Fruit fly (Drosophila melanogaster) whole organism, larva: Measurements from ENCODE around the gene CG9609.

ENCODE experiments used
- noc ChIP-seq: fragments of 200-800 bp; sonication (Bioruptor generic); optimal IDR thresholded peaks from 3 replicates; lab custom pipeline; 2019; ENCODE audit warnings: missing biosample characterization, mild to moderate bottlenecking, missing genetic modification characterization, moderate library complexity

The CG9609 gene

DNA sequence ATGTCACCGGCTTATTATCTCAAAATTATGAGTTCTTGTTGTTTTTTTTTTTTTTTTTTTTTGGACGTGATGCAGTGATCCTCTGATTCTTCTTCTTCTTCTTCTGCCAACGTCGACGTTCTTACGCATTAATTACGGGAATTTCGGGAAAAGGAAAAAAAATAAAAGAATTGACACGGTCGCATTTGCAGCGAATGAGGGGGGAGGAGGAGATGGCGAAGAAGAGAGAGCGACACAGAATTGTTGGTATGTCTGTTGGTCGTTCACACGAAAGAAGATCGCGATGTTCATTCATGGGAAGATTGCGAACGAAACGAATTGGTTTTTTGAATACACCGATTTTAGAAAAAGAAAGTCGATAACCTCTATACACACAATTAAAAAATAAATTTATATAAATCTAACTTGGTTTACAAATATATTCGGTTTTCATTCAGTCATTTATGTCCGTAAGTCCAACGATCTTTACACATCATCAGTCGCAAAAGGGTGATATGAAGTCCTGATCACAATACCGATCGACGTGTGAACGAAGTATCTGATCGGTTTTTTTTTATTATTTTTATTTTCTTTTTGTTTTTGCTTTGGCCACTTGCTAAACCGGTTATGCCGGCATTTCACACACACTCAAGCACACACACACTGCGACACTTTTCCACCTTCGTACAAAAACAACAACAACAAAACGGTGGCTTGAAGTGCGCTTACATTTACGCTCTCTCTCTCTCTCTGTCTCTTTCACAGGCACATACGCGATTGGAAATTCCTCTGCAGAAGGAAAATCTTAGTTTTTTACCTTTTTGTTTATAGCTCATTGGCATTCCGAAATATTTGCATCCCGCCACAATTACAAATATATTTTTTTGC is 35.9 kb downstream of the CG9609 start:
- peak; percentile 82 for TF ChIP-seq noc (tag; lab: Kevin White, UChicago)

DNA sequence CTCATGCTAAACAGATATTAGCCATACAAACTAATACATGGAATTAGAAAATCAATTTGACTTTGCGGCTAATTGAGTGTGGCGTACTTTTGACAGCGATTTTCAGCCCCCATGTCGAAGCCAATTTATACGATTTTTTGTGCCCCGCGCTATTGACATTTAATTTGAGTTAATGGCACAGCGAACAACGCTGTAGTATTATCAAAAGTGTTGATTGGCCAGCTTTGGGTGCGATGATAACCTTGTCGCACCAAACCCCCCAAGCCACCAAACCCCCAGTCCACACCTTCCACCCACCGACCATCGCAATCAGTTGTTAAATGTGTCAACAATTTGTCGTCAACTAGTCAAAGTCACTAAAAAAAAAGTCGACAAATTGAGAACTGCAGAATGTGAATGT is 37.5 kb downstream of the CG9609 start:
- TF ChIP-seq noc (tag; lab: Kevin White, UChicago): peak; percentile 68

DNA sequence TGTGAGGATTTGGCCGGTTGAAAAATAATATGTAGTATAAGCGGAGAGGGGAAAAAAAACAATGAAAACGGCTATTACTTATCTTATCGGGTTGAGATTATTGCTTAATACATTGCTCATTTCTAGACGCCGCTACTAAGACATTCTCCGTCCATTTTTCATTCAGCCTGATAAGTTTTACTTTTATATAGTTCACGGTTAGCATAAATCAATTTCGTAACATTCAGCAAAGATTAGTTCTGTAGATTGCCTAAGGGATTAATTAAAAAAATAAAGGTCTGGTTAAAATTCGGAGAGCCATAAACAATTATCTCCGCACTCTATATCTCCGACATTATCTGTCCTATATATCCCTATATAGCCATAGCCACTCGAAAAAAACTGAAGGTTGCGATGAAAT is 39.3 kb downstream of the CG9609 start:
- peak; percentile 85 for TF ChIP-seq noc (tag; lab: Kevin White, UChicago)

DNA sequence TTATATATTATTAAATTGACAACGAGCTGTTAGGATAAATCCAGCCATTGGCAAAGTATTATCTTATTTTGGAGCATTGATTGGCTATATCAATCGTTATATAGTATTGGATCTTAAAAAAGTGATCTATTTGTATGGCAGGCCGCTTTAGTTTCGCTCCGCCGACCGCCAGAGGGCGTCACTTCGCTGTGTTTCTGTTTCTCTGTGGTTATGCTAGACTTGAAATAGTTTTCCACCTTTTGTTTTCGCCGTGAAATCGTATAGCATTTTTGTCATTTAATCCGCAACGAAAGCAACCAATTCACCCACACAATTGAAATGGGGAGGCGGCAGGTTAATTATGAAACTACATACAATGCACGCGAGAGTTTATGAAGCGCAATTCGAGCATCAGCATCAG is 40.0 kb downstream of the CG9609 start:
- TF ChIP-seq noc (tag; lab: Kevin White, UChicago): no peak

DNA sequence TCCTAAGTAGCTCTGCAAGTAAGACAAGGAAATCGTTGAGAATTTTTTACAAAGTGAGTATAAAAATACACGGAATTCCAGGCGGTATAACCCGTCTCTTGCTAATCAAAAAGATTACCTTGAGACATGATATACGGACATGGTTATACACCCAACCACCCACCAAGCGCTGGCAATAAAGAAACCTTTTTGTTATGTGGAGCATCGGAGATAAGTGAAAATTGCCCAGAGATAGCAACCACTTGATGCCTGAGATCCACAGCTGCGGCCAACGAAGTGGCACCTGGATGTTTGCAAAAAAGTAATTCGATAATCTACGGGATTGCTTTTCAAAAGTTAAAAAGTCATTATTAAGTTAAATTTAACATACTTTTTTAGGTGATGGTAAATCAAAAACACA is 40.9 kb downstream of the CG9609 start:
- no peak for TF ChIP-seq noc (tag; lab: Kevin White, UChicago)

DNA sequence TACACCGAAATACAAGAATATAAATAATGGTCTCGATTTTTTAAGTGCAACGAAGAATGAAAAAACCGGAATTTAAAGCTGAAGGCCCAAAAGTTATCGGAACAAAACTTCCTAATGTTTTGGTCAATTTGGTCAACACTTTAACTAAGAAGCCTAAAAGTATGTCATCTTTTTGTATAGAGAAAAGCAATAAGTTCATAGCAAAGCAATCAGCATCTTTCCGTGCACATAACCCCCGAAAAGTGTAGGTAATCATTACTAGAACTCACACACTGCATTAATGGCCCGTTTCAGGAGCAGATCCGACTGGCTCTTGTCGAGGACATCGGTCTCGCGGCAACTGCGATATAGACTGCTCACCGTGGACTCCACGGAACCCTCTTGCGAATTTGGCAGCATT is 42.5 kb downstream of the CG9609 start:
- TF ChIP-seq noc (tag; lab: Kevin White, UChicago): no peak

DNA sequence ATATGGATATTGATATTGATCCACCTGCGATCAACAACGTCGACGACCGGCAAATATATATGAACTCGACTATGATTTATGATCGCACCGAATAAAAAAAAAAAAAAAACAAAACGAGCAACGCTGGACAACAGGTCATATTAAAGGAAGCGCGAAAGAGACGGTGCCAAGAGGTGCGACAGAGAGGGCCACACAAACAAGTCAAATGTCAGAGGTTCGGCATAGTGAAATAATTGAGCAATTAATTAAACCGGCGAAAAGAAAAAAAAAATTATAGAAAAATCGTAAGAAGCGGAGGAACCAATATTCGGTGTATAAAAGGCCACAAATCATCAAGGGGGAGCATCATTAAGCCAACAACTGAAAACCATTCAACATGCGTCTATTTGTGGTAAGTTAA is 44.3 kb downstream of the CG9609 start, which contains the start of gene Twdlalpha:
Twdlalpha (plus strand) TSS at position 301 of the 400 bp plus-strand sequence.
- no peak for TF ChIP-seq noc (tag; lab: Kevin White, UChicago)

DNA sequence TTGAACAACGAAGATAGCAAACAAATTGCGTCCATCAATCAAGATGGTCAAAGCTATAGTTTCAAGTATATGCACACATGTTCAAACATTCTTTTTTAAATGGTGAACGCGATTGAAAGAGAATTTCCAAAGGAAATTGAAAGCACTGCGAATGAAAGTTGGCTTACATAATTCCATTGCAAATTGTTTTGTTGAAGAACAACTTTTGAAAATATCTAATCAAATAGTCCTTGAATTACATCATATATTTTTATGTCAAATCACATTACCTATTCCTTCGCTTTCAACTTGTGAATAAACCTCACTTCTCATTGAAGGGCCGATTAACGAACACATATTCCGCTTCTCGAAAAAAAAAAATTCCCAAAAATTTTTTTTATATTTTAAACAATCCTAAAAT is 46.2 kb downstream of the CG9609 start, which contains the start of gene CG32568:
CG32568 (plus strand) TSS at position 301 of the 400 bp plus-strand sequence.
- TF ChIP-seq noc (tag; lab: Kevin White, UChicago): no peak

DNA sequence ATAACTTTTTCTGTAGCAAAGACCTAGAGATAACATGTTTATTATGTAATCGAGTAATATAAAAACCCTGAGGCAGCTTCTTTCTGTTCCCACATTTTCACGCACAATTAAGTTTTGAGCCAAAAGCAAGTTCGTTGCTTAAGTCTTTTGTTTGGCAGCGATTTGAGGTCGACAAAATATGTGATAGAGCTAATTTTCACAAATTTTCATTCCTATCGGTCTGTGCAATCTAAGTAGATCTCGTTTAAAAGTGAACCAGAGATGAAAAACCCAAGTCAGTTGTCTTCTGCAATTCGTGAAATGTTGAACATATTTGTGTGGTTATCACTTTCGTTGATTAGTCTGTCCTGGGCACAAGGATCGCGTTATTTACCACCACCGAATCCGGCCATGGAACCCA is 48.9 kb downstream of the CG9609 start, which contains the start of gene TwdlZ:
TwdlZ (plus strand) TSS at position 301 of the 400 bp plus-strand sequence.
- no peak for TF ChIP-seq noc (tag; lab: Kevin White, UChicago)

DNA sequence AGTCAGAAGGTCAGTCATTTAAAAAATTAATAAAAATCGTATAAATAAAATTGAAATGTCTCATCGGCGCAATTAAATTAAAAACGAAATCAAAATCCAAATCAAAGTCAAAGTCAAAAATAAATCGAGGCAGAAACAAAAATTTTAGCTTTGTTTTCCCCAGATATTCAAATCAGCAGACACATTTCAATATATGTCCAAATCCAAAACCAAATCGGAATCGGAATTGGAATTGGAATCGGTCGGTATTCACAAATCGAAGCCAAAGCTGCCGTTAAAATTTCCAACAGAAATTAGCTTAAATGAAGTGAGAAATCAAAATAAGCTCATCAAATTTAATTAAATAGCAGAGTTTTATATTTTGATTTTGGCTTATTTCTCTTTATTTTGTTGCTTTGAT is 50.6 kb downstream of the CG9609 start:
- TF ChIP-seq noc (tag; lab: Kevin White, UChicago): no peak
